Worm (Caenorhabditis elegans) whole organism, mixed stage, embryonic: ENCODE results near the gene cacn-1.

Experiments used
- bed-3 ChIP-seq: fragments of 200-800 bp; sonication (Bioruptor generic); optimal IDR thresholded peaks from 3 replicates; lab custom pipeline; 2018; ENCODE audit warnings: mild to moderate bottlenecking, missing genetic modification characterization, moderate library complexity, missing compliant biosample characterization
- blmp-1 ChIP-seq: fragments of 150-350 bp; optimal IDR thresholded peaks from 2 replicates; lab custom pipeline; 2014; ENCODE audit warnings: missing biosample characterization, missing genetic modification characterization
- ceh-39 ChIP-seq: fragments of 150-350 bp; optimal IDR thresholded peaks from 2 replicates; lab custom pipeline; 2014; ENCODE audit warnings: missing biosample characterization, missing genetic modification characterization
- ceh-43 ChIP-seq: fragments of 200-800 bp; sonication (Bioruptor generic); optimal IDR thresholded peaks from 2 replicates; lab custom pipeline; 2018; ENCODE audit warnings: mild to moderate bottlenecking, missing genetic modification characterization, moderate library complexity, missing compliant biosample characterization
- ceh-83 ChIP-seq: fragments of 200-800 bp; sonication (Bioruptor generic); optimal IDR thresholded peaks from 2 replicates; lab custom pipeline; 2018; ENCODE audit warnings: mild to moderate bottlenecking, missing genetic modification characterization, missing compliant biosample characterization
- ces-1 ChIP-seq: fragments of 150-350 bp; optimal IDR thresholded peaks from 2 replicates; lab custom pipeline; 2014; ENCODE audit warnings: missing biosample characterization, missing genetic modification reagents, missing genetic modification characterization
- cnd-1 ChIP-seq: fragments of 200-800 bp; sonication (Bioruptor generic); optimal IDR thresholded peaks from 2 replicates; lab custom pipeline; 2018; ENCODE audit warnings: mild to moderate bottlenecking, missing genetic modification characterization, missing compliant biosample characterization
- drap-1 ChIP-seq: fragments of 200-800 bp; sonication (Bioruptor generic); optimal IDR thresholded peaks from 3 replicates; lab custom pipeline; 2018; ENCODE audit warnings: mild to moderate bottlenecking, missing genetic modification characterization, missing compliant biosample characterization
- elt-1 ChIP-seq: sonication (generic microtip); optimal IDR thresholded peaks from 2 replicates; lab custom pipeline; 2017; ENCODE audit warnings: missing genetic modification characterization, mild to moderate bottlenecking, missing compliant biosample characterization, antibody characterized with exemption, moderate library complexity, borderline replicate concordance; ENCODE audit not compliant: insufficient read depth
- elt-3 ChIP-seq: fragments of 150-350 bp; optimal IDR thresholded peaks from 2 replicates; lab custom pipeline; 2014; ENCODE audit warnings: missing biosample characterization, missing genetic modification characterization
- flh-1 ChIP-seq: fragments of 200-800 bp; sonication (Bioruptor generic); optimal IDR thresholded peaks from 2 replicates; lab custom pipeline; 2018; ENCODE audit warnings: mild to moderate bottlenecking, missing genetic modification characterization, moderate library complexity, missing compliant biosample characterization
- ham-2 ChIP-seq: fragments of 200-800 bp; sonication (Bioruptor generic); optimal IDR thresholded peaks from 2 replicates; lab custom pipeline; 2018; ENCODE audit warnings: mild to moderate bottlenecking, missing genetic modification characterization, missing compliant biosample characterization
- hlh-1 ChIP-seq: fragments of 150-350 bp; optimal IDR thresholded peaks from 2 replicates; lab custom pipeline; 2014; ENCODE audit warnings: missing biosample characterization, missing genetic modification reagents, missing genetic modification characterization
- lin-13 ChIP-seq: fragments of 150-350 bp; optimal IDR thresholded peaks from 2 replicates; lab custom pipeline; 2014; ENCODE audit warnings: missing biosample characterization, missing genetic modification characterization
- lin-32 ChIP-seq: fragments of 200-800 bp; sonication (Bioruptor generic); optimal IDR thresholded peaks from 2 replicates; lab custom pipeline; 2018; ENCODE audit warnings: mild to moderate bottlenecking, missing genetic modification characterization, missing compliant biosample characterization
- lsy-2 ChIP-seq: fragments of 150-350 bp; optimal IDR thresholded peaks from 2 replicates; lab custom pipeline; 2014; ENCODE audit warnings: missing biosample characterization, missing genetic modification characterization
- mep-1 ChIP-seq: fragments of 150-350 bp; optimal IDR thresholded peaks from 2 replicates; lab custom pipeline; 2017; ENCODE audit warnings: missing biosample characterization, missing genetic modification reagents, missing genetic modification characterization, inconsistent platforms
- mls-2 ChIP-seq: sonication (generic microtip); optimal IDR thresholded peaks from 2 replicates; lab custom pipeline; 2016; ENCODE audit warnings: mild to moderate bottlenecking, missing genetic modification characterization, moderate library complexity, missing compliant biosample characterization
- nhr-12 ChIP-seq: fragments of 150-350 bp; optimal IDR thresholded peaks from 2 replicates; lab custom pipeline; 2014; ENCODE audit warnings: missing biosample characterization, missing genetic modification characterization
- nhr-2 ChIP-seq: fragments of 150-350 bp; optimal IDR thresholded peaks from 2 replicates; lab custom pipeline; 2014; ENCODE audit warnings: missing biosample characterization, missing genetic modification characterization
- nhr-237 ChIP-seq: fragments of 150-350 bp; optimal IDR thresholded peaks from 2 replicates; lab custom pipeline; 2014; ENCODE audit warnings: missing biosample characterization, missing genetic modification characterization
- nhr-28 ChIP-seq: fragments of 150-350 bp; optimal IDR thresholded peaks from 2 replicates; lab custom pipeline; 2014; ENCODE audit warnings: missing biosample characterization, missing genetic modification characterization
- nhr-76 ChIP-seq: sonication (generic microtip); optimal IDR thresholded peaks from 2 replicates; lab custom pipeline; 2017; ENCODE audit warnings: missing biosample characterization, missing genetic modification characterization
- pha-4 ChIP-seq: fragments of 150-350 bp; optimal IDR thresholded peaks from 2 replicates; lab custom pipeline; 2018; ENCODE audit warnings: missing biosample characterization, missing genetic modification reagents, missing genetic modification characterization
- sem-2 ChIP-seq: fragments of 200-800 bp; sonication (Bioruptor generic); optimal IDR thresholded peaks from 2 replicates; lab custom pipeline; 2018; ENCODE audit warnings: mild to moderate bottlenecking, missing genetic modification characterization, missing compliant biosample characterization
- snpc-4 ChIP-seq: fragments of 150-350 bp; optimal IDR thresholded peaks from 2 replicates; lab custom pipeline; 2014; ENCODE audit warnings: missing biosample characterization, missing genetic modification characterization
- sptf-1 ChIP-seq: sonication (generic microtip); optimal IDR thresholded peaks from 2 replicates; lab custom pipeline; 2017; ENCODE audit warnings: mild to moderate bottlenecking, missing genetic modification characterization, moderate library complexity, missing compliant biosample characterization
- tbx-8 ChIP-seq: fragments of 200-800 bp; sonication (Bioruptor generic); optimal IDR thresholded peaks from 2 replicates; lab custom pipeline; 2018; ENCODE audit warnings: mild to moderate bottlenecking, missing genetic modification characterization, moderate library complexity, missing compliant biosample characterization
- unc-120 ChIP-seq: sonication (generic microtip); optimal IDR thresholded peaks from 2 replicates; lab custom pipeline; 2017; ENCODE audit warnings: missing genetic modification characterization, missing compliant biosample characterization; ENCODE audit not compliant: poor library complexity, severe bottlenecking
- unc-39 ChIP-seq: fragments of 150-350 bp; optimal IDR thresholded peaks from 2 replicates; lab custom pipeline; 2014; ENCODE audit warnings: missing biosample characterization, missing genetic modification characterization
- unc-62 ChIP-seq: fragments of 150-350 bp; optimal IDR thresholded peaks from 2 replicates; lab custom pipeline; 2014; ENCODE audit warnings: missing biosample characterization, missing genetic modification reagents, missing genetic modification characterization
- zip-8 ChIP-seq: fragments of 150-350 bp; optimal IDR thresholded peaks from 2 replicates; lab custom pipeline; 2014; ENCODE audit warnings: missing biosample characterization, missing genetic modification characterization
- ztf-11 ChIP-seq: fragments of 150-350 bp; optimal IDR thresholded peaks from 2 replicates; lab custom pipeline; 2014; ENCODE audit warnings: missing biosample characterization, missing genetic modification characterization

The cacn-1 gene

DNA sequence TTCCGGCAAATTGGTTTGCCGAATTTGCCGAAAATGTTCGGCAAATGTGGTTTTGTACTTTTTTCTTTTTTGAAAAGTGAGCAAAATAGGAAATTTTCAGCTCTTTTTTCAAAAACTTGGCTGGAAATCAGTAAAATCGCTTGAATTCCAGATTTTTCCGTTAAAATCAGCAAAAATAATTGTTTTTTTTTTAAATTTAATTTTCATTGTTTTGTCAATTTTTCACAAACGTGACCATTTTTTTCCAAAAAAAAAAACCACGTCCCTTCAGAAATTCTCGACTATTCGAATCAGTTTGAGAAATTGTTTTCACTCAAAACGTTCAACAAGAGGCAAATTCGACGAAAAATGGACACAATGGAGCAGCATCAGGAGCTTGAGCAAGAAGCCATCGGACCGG, 4.4 kb downstream of the cacn-1 start, which contains the start of gene K09E4.1:
TSS of gene K09E4.1 (plus strand) at position 301 of the 400 bp plus-strand sequence.
- no peak for TF ChIP-seq hlh-1 (tag; lab: Kevin White, UChicago)

DNA sequence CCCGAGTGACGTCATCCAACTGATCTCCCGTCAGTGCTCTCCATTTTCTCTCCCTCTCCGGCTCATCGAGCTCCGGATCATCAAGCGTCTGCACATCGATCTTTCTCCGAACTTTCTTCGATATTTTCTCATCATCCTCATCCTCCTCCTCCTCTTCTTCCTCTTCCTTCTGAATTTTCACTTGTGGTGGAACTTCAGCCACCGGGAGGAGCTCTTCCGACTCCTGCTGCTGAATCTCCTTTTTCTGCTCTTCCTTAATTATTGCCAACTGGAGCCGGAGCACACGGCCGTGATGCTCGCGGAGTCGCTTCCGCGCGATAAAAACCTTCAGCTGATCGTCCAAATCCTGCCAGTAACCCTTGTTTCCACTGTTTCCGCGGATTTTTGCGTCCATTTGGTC, 5.6 kb downstream of the cacn-1 start:
- TF ChIP-seq bed-3 (no peak), mls-2 (tag; lab: Kevin White, UChicago) (no peak), ces-1 (no peak), tbx-8 (no peak), ceh-83 (GFP tag; lab: Kevin White, UChicago) (no peak), lin-13 (tag; lab: Kevin White, UChicago) (no peak), nhr-12 (tag; lab: Kevin White, UChicago) (no peak), lin-32 (GFP tag; lab: Kevin White, UChicago) (no peak), unc-120 (tag; lab: Kevin White, UChicago) (no peak), nhr-76 (tag; lab: Kevin White, UChicago) (no peak), lsy-2 (tag; lab: Kevin White, UChicago) (no peak), pha-4 (tag; lab: Kevin White, UChicago) (no peak), elt-1 (tag; lab: Kevin White, UChicago) (no peak), cnd-1 (no peak), nhr-2 (tag; lab: Kevin White, UChicago) (no peak), flh-1 (GFP tag; lab: Kevin White, UChicago) (no peak), drap-1 (GFP tag; lab: Kevin White, UChicago) (no peak), ceh-43 (no peak), ztf-11 (no peak), ham-2 (GFP tag; lab: Kevin White, UChicago) (no peak)

DNA sequence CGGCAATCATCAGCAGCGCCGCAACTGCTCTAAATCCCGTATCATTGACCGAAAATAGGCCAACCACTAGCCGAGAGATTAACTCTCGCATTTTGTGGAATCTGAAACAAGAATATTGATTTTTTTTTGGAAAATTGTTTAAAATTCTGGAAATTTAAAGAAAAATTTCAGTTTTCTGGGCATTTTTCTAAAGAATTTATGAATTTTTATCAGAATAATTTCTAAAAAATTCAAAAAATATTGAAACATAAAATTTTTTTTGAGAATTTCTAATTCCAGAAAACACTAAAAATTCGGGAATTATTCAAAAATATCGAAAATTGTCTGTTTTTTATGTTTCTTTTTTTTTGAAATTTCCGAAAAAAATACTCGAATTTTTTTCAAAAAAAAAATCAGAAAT, 9.2 kb downstream of the cacn-1 start, which contains the start of gene algn-3:
TSS of gene algn-3 (minus strand) at position 101 of the 400 bp plus-strand sequence.
- no peak for TF ChIP-seq ces-1
- no peak for TF ChIP-seq nhr-28 (tag; lab: Kevin White, UChicago)
- no peak for TF ChIP-seq nhr-237 (tag; lab: Kevin White, UChicago)
- TF ChIP-seq unc-120 (tag; lab: Kevin White, UChicago) = no peak
- no peak for TF ChIP-seq unc-62
- TF ChIP-seq elt-3 (tag; lab: Kevin White, UChicago) = no peak
- no peak for TF ChIP-seq lin-32 (GFP tag; lab: Kevin White, UChicago)
- no peak for TF ChIP-seq blmp-1 (tag; lab: Kevin White, UChicago)
- no peak for TF ChIP-seq flh-1 (GFP tag; lab: Kevin White, UChicago)
- TF ChIP-seq nhr-12 (tag; lab: Kevin White, UChicago) = no peak
- no peak for TF ChIP-seq tbx-8

DNA sequence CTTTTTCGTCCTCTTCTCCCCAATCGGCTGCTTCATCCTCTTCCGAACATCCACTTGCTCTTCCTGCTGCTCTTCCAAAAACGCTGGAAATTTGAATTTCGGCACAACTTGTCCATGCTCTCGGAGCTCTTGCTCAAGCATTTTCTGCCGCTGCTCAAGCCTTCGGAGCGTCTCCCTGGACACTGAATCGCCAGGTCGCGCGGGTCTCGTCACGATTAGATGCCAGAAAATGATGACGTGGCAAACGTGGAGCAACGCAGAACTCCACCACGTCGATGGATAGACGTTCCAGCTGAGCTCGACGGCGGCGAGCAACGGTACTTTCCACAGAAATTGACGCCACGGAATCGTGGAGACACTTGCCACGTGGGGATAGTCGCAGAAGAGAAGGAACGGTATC, 12.8 kb downstream of the cacn-1 start:
- TF ChIP-seq ceh-83 (GFP tag; lab: Kevin White, UChicago) (no peak), mls-2 (tag; lab: Kevin White, UChicago) (no peak), ces-1 (no peak), tbx-8 (no peak), zip-8 (no peak), snpc-4 (tag; lab: Kevin White, UChicago) (no peak), sem-2 (GFP tag; lab: Kevin White, UChicago) (no peak), nhr-76 (tag; lab: Kevin White, UChicago) (no peak), nhr-2 (tag; lab: Kevin White, UChicago) (no peak)

DNA sequence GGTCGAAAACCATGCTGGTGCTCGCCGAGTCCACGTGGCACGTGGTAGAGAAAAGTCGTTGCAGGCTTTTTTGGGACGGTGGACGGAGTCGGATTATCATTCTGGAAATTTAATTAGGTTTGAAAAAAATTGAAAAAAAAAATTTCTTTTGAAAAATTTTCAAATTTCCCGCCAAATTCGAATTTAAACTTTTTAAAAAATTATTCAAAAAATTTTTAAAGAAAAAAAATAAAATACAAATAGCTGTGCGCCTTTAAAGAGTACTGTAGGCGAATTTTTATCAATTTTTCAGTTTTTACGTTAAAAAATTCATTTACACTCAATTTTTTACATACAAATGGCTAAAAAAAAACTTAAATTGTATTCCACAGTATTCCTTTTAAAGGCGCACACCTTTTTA, 15.1 kb downstream of the cacn-1 start, which contains the start of gene K09E4.3:
TSS of gene K09E4.3 (minus strand) at position 101 of the 400 bp plus-strand sequence.
- TF ChIP-seq cnd-1 = no peak
- TF ChIP-seq drap-1 (GFP tag; lab: Kevin White, UChicago) = no peak
- no peak for TF ChIP-seq unc-120 (tag; lab: Kevin White, UChicago)
- no peak for TF ChIP-seq ztf-11
- no peak for TF ChIP-seq lsy-2 (tag; lab: Kevin White, UChicago)
- TF ChIP-seq flh-1 (GFP tag; lab: Kevin White, UChicago) = no peak
- TF ChIP-seq ceh-43 = no peak
- TF ChIP-seq mls-2 (tag; lab: Kevin White, UChicago) = no peak
- TF ChIP-seq elt-1 (tag; lab: Kevin White, UChicago) = no peak
- no peak for TF ChIP-seq mep-1
- TF ChIP-seq ceh-39 = no peak
- TF ChIP-seq ham-2 (GFP tag; lab: Kevin White, UChicago) = no peak
- TF ChIP-seq ces-1 = no peak
- no peak for TF ChIP-seq pha-4 (tag; lab: Kevin White, UChicago)
- no peak for TF ChIP-seq ceh-83 (GFP tag; lab: Kevin White, UChicago)
- no peak for TF ChIP-seq unc-39 (tag; lab: Kevin White, UChicago)
- TF ChIP-seq sptf-1 = no peak
- TF ChIP-seq snpc-4 (tag; lab: Kevin White, UChicago) = no peak
